Worm (Caenorhabditis elegans) whole organism, L1 larva: ENCODE results near the gene ttr-57.

Experiments
- C34B4.2 ChIP-seq: sonication (generic microtip); optimal IDR thresholded peaks from 2 replicates; lab custom pipeline; 2017; ENCODE audit warnings: mild to moderate bottlenecking, missing genetic modification characterization, missing compliant biosample characterization
- aha-1 ChIP-seq: fragments of 150-350 bp; optimal IDR thresholded peaks from 2 replicates; lab custom pipeline; 2014; ENCODE audit warnings: missing biosample characterization, missing genetic modification characterization
- aly-2 ChIP-seq: fragments of 150-350 bp; optimal IDR thresholded peaks from 2 replicates; lab custom pipeline; 2014; ENCODE audit warnings: missing biosample characterization, missing genetic modification characterization
- ama-1 ChIP-seq: fragments of 150-350 bp; optimal IDR thresholded peaks from 2 replicates; lab custom pipeline; 2014
- blmp-1 ChIP-seq: fragments of 150-350 bp; optimal IDR thresholded peaks from 2 replicates; lab custom pipeline; 2014; ENCODE audit warnings: missing biosample characterization, missing genetic modification characterization
- ceh-63 ChIP-seq: fragments of 200-800 bp; sonication (Bioruptor generic); optimal IDR thresholded peaks from 2 replicates; lab custom pipeline; 2018; ENCODE audit warnings: mild to moderate bottlenecking, missing genetic modification characterization, missing compliant biosample characterization
- ceh-8 ChIP-seq: fragments of 200-800 bp; sonication (Bioruptor generic); optimal IDR thresholded peaks from 2 replicates; lab custom pipeline; 2018; ENCODE audit warnings: mild to moderate bottlenecking, missing genetic modification characterization, moderate library complexity, missing compliant biosample characterization
- ceh-82 ChIP-seq, 3 experiments: fragments of 150-350 bp in 1 of 3; sonication (generic microtip) in 2 of 3; optimal IDR thresholded peaks; 2 replicates each; lab custom pipeline; 2014 to 2017; ENCODE audit warnings: missing biosample characterization in 3 of 3, missing genetic modification characterization in 3 of 3
- ceh-90 ChIP-seq: sonication (generic microtip); optimal IDR thresholded peaks from 2 replicates; lab custom pipeline; 2016; ENCODE audit warnings: missing genetic modification characterization, missing compliant biosample characterization
- ces-1 ChIP-seq: fragments of 150-350 bp; optimal IDR thresholded peaks from 2 replicates; lab custom pipeline; 2014; ENCODE audit warnings: missing biosample characterization, missing genetic modification reagents, missing genetic modification characterization
- dsc-1 ChIP-seq: sonication (generic microtip); optimal IDR thresholded peaks from 2 replicates; lab custom pipeline; 2016; ENCODE audit warnings: mild to moderate bottlenecking, missing genetic modification characterization, missing compliant biosample characterization
- efl-1 ChIP-seq, 4 experiments: fragments of 150-350 bp; optimal IDR thresholded peaks in 3 of 4; peaks in 1 of 4; 1 replicate in 1 of 4; 2 replicates in 3 of 4; lab custom pipeline; 2014; ENCODE audit warnings: missing biosample characterization in 2 of 4, missing genetic modification characterization in 2 of 4, missing genetic modification reagents in 2 of 4
- efl-3 ChIP-seq: fragments of 200-800 bp; sonication (Bioruptor generic); optimal IDR thresholded peaks from 2 replicates; lab custom pipeline; 2018; ENCODE audit warnings: mild to moderate bottlenecking, missing genetic modification characterization, missing compliant biosample characterization
- egl-27 ChIP-seq, 2 experiments: fragments of 150-350 bp in 1 of 2; sonication (generic microtip); optimal IDR thresholded peaks; 3 replicates each; lab custom pipeline; 2017 to 2018; ENCODE audit warnings: missing biosample characterization in 2 of 2, missing genetic modification characterization in 2 of 2, missing genetic modification reagents in 2 of 2
- elt-2 ChIP-seq: sonication (generic microtip); optimal IDR thresholded peaks from 2 replicates; lab custom pipeline; 2016; ENCODE audit warnings: missing genetic modification characterization, mild to moderate bottlenecking, inconsistent platforms, missing compliant biosample characterization, missing genetic modification reagents
- elt-3 ChIP-seq, 6 experiments: fragments of 150-350 bp in 1 of 6; sonication (generic microtip); optimal IDR thresholded peaks; 2 replicates each; lab custom pipeline; 2017 to 2018; ENCODE audit warnings: missing biosample characterization in 6 of 6, missing genetic modification characterization in 6 of 6, inconsistent platforms in 1 of 6
- fos-1 ChIP-seq: fragments of 150-350 bp; optimal IDR thresholded peaks from 2 replicates; lab custom pipeline; 2014; ENCODE audit warnings: missing biosample characterization, missing genetic modification characterization
- grh-1 ChIP-seq: fragments of 200-800 bp; sonication (Bioruptor generic); IDR thresholded peaks from 2 replicates; pipeline ENCODE4 v1.3.6; 2022; ENCODE audit warnings: missing genetic modification reagents, missing genetic modification characterization, missing compliant biosample characterization
- hlh-4 ChIP-seq: sonication (generic microtip); optimal IDR thresholded peaks from 2 replicates; lab custom pipeline; 2016; ENCODE audit warnings: mild to moderate bottlenecking, missing genetic modification characterization, missing compliant biosample characterization
- isw-1 ChIP-seq: fragments of 200-800 bp; sonication (Bioruptor generic); IDR thresholded peaks from 2 replicates; pipeline ENCODE4 v1.3.6; 2022; ENCODE audit warnings: missing genetic modification characterization, missing compliant biosample characterization
- jun-1 ChIP-seq: fragments of 150-350 bp; optimal IDR thresholded peaks from 2 replicates; lab custom pipeline; 2014; ENCODE audit warnings: missing biosample characterization, missing genetic modification reagents, missing genetic modification characterization
- lin-13 ChIP-seq: fragments of 150-350 bp; optimal IDR thresholded peaks from 2 replicates; lab custom pipeline; 2014; ENCODE audit warnings: missing biosample characterization, missing genetic modification reagents, missing genetic modification characterization
- lin-39 ChIP-seq: fragments of 150-350 bp; optimal IDR thresholded peaks from 2 replicates; lab custom pipeline; 2014; ENCODE audit warnings: missing biosample characterization, missing genetic modification reagents, missing genetic modification characterization
- lir-3 ChIP-seq: sonication (generic microtip); optimal IDR thresholded peaks from 2 replicates; lab custom pipeline; 2016; ENCODE audit warnings: mild to moderate bottlenecking, missing genetic modification characterization, moderate library complexity, missing compliant biosample characterization; ENCODE audit not compliant: poor library complexity
- nhr-12 ChIP-seq: sonication (generic microtip); optimal IDR thresholded peaks from 2 replicates; lab custom pipeline; 2017; ENCODE audit warnings: missing biosample characterization, missing genetic modification characterization
- nhr-20 ChIP-seq: sonication (generic microtip); optimal IDR thresholded peaks from 2 replicates; lab custom pipeline; 2016; ENCODE audit warnings: mild to moderate bottlenecking, missing genetic modification characterization, missing compliant biosample characterization
- nhr-237 ChIP-seq: fragments of 150-350 bp; optimal IDR thresholded peaks from 2 replicates; lab custom pipeline; 2014; ENCODE audit warnings: missing biosample characterization, missing genetic modification characterization
- nhr-47 ChIP-seq: sonication (generic microtip); optimal IDR thresholded peaks from 2 replicates; lab custom pipeline; 2016; ENCODE audit warnings: mild to moderate bottlenecking, missing genetic modification characterization, moderate library complexity, missing compliant biosample characterization
- nhr-71 ChIP-seq: sonication (generic microtip); optimal IDR thresholded peaks from 2 replicates; lab custom pipeline; 2016; ENCODE audit warnings: mild to moderate bottlenecking, missing genetic modification characterization, moderate library complexity, missing compliant biosample characterization
- nhr-84 ChIP-seq: sonication (generic microtip); optimal IDR thresholded peaks from 2 replicates; lab custom pipeline; 2017; ENCODE audit warnings: missing biosample characterization, missing genetic modification characterization
- nhr-85 ChIP-seq: sonication (generic microtip); peaks from one replicate; lab custom pipeline; 2016; ENCODE audit warnings: missing genetic modification characterization, inconsistent platforms, missing compliant biosample characterization
- nhr-90 ChIP-seq: sonication (generic microtip); optimal IDR thresholded peaks from 2 replicates; lab custom pipeline; 2016; ENCODE audit warnings: mild to moderate bottlenecking, missing genetic modification characterization, missing compliant biosample characterization; ENCODE audit not compliant: poor library complexity
- pag-3 ChIP-seq: sonication (generic microtip); optimal IDR thresholded peaks from 2 replicates; lab custom pipeline; 2017; ENCODE audit warnings: missing genetic modification characterization, mild to moderate bottlenecking, missing compliant biosample characterization, antibody characterized with exemption, borderline replicate concordance; ENCODE audit not compliant: insufficient read depth
- pqm-1 ChIP-seq: sonication (generic microtip); optimal IDR thresholded peaks from 3 replicates; lab custom pipeline; 2017; ENCODE audit warnings: missing biosample characterization, missing genetic modification characterization
- rnt-1 ChIP-seq: sonication (generic microtip); optimal IDR thresholded peaks from 2 replicates; lab custom pipeline; 2016; ENCODE audit warnings: mild to moderate bottlenecking, missing genetic modification characterization, moderate library complexity, missing compliant biosample characterization
- skn-1 ChIP-seq: fragments of 150-350 bp; optimal IDR thresholded peaks from 2 replicates; lab custom pipeline; 2014; ENCODE audit warnings: missing biosample characterization, missing genetic modification characterization
- snpc-4 ChIP-seq: fragments of 150-350 bp; optimal IDR thresholded peaks from 2 replicates; lab custom pipeline; 2014; ENCODE audit warnings: missing biosample characterization, missing genetic modification characterization
- unc-130 ChIP-seq: fragments of 150-350 bp; optimal IDR thresholded peaks from 2 replicates; lab custom pipeline; 2017; ENCODE audit warnings: missing biosample characterization, missing genetic modification characterization, inconsistent platforms
- unc-30 ChIP-seq: sonication (generic microtip); optimal IDR thresholded peaks from 2 replicates; lab custom pipeline; 2017; ENCODE audit warnings: missing biosample characterization, missing genetic modification characterization
- unc-62 ChIP-seq: fragments of 150-350 bp; optimal IDR thresholded peaks from 2 replicates; lab custom pipeline; 2014; ENCODE audit warnings: missing biosample characterization, missing genetic modification reagents, missing genetic modification characterization
- unc-98 ChIP-seq: fragments of 200-800 bp; sonication (Bioruptor generic); IDR thresholded peaks from 2 replicates; pipeline ENCODE4 v1.3.6; 2022; ENCODE audit warnings: missing genetic modification characterization, missing compliant biosample characterization
- vab-15 ChIP-seq: sonication (generic microtip); optimal IDR thresholded peaks from 2 replicates; lab custom pipeline; 2017; ENCODE audit warnings: missing genotype, mild to moderate bottlenecking, missing genetic modification characterization, missing compliant biosample characterization
- zip-4 ChIP-seq: fragments of 200-800 bp; sonication (Bioruptor generic); optimal IDR thresholded peaks from 2 replicates; lab custom pipeline; 2018; ENCODE audit warnings: mild to moderate bottlenecking, missing genetic modification characterization, moderate library complexity, missing compliant biosample characterization

The ttr-57 gene

DNA sequence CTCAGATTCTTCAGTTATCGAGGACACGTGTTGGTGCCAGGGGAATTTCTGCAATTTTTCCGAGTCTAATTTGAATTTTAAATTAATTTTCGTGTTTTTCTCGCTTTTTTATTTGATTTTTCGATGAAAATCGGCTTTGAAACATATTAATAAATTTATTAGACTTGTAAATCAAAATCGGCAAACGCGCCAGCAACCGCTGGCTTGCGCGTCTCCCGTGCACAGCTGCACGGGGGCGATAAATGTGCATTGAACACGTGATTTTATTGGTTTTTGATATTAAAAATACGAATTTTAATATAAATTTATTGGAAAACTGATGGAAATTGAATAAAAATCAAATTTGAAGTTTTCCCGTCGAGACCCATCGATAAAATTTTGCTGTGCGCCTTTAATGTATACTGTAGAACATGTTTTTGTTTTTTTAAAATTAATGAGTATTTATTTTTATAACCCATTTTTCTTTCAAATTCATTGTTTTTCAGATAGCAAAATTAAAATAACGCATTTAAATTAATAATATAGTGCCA lies 24.3 kb upstream of the ttr-57 start, which contains the start of gene F26F2.7 (continued):
- TF ChIP-seq unc-30 (tag; lab: Kevin White, UChicago) (no peak), elt-2 (tag; lab: Kevin White, UChicago) (peak; percentile 81), ces-1 (GFP tag; lab: Kevin White, UChicago) (no peak), jun-1 (peak; percentile 40), grh-1 (peak; percentile 66; the same call in 1 of the 2 replicates), ceh-82 (tag; optimal IDR thresholded peaks at IDR 0.05; lab: Kevin White, UChicago) (peak; percentile 61 to 80 (median 70)), skn-1 (tag; lab: Kevin White, UChicago) (peak; percentile 57), pqm-1 (no peak), pag-3 (no peak), zip-4 (GFP tag; lab: Kevin White, UChicago) (peak; percentile 72), dsc-1 (tag; lab: Kevin White, UChicago) (peak; percentile 93), snpc-4 (peak; percentile 81), rnt-1 (no peak), unc-62 (GFP tag; lab: Kevin White, UChicago) (no peak), lin-13 (GFP tag; lab: Kevin White, UChicago) (peak; percentile 80), lin-39 (tag; lab: Kevin White, UChicago) (peak; percentile 80), fos-1 (tag; lab: Kevin White, UChicago) (peak; percentile 28), aha-1 (peak; percentile 29), unc-98 (GFP tag; lab: Robert Waterston, UW) (no peak), nhr-85 (tag; lab: Kevin White, UChicago) (peak; percentile 87), nhr-71 (tag; lab: Kevin White, UChicago) (peak; percentile 93), ceh-63 (GFP tag; lab: Kevin White, UChicago) (no peak), efl-3 (GFP tag; lab: Kevin White, UChicago) (peak; percentile 46), nhr-84 (no peak), nhr-47 (peak; percentile 93), blmp-1 (tag; lab: Kevin White, UChicago) (peak; percentile 11), vab-15 (tag; lab: Kevin White, UChicago) (no peak), egl-27 (tag; optimal IDR thresholded peaks at IDR 0.05; lab: Kevin White, UChicago) (no peak), isw-1 (GFP tag; lab: Robert Waterston, UW) (peak; percentile 65), elt-3 (tag; optimal IDR thresholded peaks at IDR 0.05; lab: Kevin White, UChicago) (peak in 2 of 6 experiments; percentile 33 to 66), ceh-8 (peak; percentile 30), efl-1 (optimal IDR thresholded peaks at IDR 0.05; lab: Kevin White, UChicago) (peak; percentile 64 to 73), efl-1 (GFP tag; optimal IDR thresholded peaks at IDR 0.05 in 1 of 2; lab: Kevin White, UChicago) (peak; percentile 75 to 96), nhr-237 (tag; lab: Kevin White, UChicago) (no peak), hlh-4 (peak; percentile 3), unc-130 (peak; percentile 86), nhr-20 (peak; percentile 88), C34B4.2 (tag; lab: Kevin White, UChicago) (no peak), nhr-90 (tag; lab: Kevin White, UChicago) (peak; percentile 90), nhr-12 (tag; lab: Kevin White, UChicago) (no peak), ama-1 (lab: Kevin White, UChicago) (no peak), ceh-90 (tag; lab: Kevin White, UChicago) (no peak), lir-3 (tag; lab: Kevin White, UChicago) (no peak), aly-2 (tag; lab: Kevin White, UChicago) (no peak)
- TF ChIP-seq, all 84 proteins: peak for 53
